Worm (Caenorhabditis elegans) whole organism, late embryonic: Measurements from ENCODE around the gene nhr-252.

Experiments used
- K02D7.2 ChIP-seq: sonication (generic microtip); optimal IDR thresholded peaks from 2 replicates; lab custom pipeline; 2017; ENCODE audit warnings: mild to moderate bottlenecking, missing genetic modification characterization, missing compliant biosample characterization
- ceh-30 ChIP-seq: fragments of 150-350 bp; optimal IDR thresholded peaks from 2 replicates; lab custom pipeline; 2014; ENCODE audit warnings: missing biosample characterization, missing genetic modification characterization
- ceh-31 ChIP-seq: sonication (generic microtip); optimal IDR thresholded peaks from 2 replicates; lab custom pipeline; 2016; ENCODE audit warnings: missing genetic modification characterization, missing compliant biosample characterization
- ceh-48 ChIP-seq: sonication (generic microtip); optimal IDR thresholded peaks from 2 replicates; lab custom pipeline; 2016; ENCODE audit warnings: missing genetic modification characterization, inconsistent platforms, missing compliant biosample characterization
- che-1 ChIP-seq: sonication (generic microtip); optimal IDR thresholded peaks from 2 replicates; lab custom pipeline; 2016; ENCODE audit warnings: mild to moderate bottlenecking, missing genetic modification characterization, missing compliant biosample characterization
- dmd-4 ChIP-seq: sonication (generic microtip); optimal IDR thresholded peaks from 2 replicates; lab custom pipeline; 2016; ENCODE audit warnings: borderline replicate concordance, missing genetic modification characterization, missing compliant biosample characterization
- ets-4 ChIP-seq: sonication (generic microtip); optimal IDR thresholded peaks from 2 replicates; lab custom pipeline; 2016; ENCODE audit warnings: missing genetic modification characterization, missing compliant biosample characterization
- odd-2 ChIP-seq: sonication (generic microtip); optimal IDR thresholded peaks from 2 replicates; lab custom pipeline; 2017; ENCODE audit warnings: antibody characterized with exemption, mild to moderate bottlenecking, missing genetic modification characterization, missing compliant biosample characterization
- pqm-1 ChIP-seq: sonication (generic microtip); optimal IDR thresholded peaks from 2 replicates; lab custom pipeline; 2016; ENCODE audit warnings: missing genetic modification characterization, missing compliant biosample characterization
- pros-1 ChIP-seq: fragments of 150-350 bp; optimal IDR thresholded peaks from 2 replicates; lab custom pipeline; 2014; ENCODE audit warnings: missing biosample characterization, missing genetic modification reagents, missing genetic modification characterization
- sox-2 ChIP-seq: fragments of 200-800 bp; sonication (Bioruptor generic); IDR thresholded peaks from 2 replicates; pipeline ENCODE4 v1.3.6; 2022; ENCODE audit warnings: missing genetic modification reagents, missing genetic modification characterization, missing compliant biosample characterization
- ztf-16 ChIP-seq: sonication (generic microtip); optimal IDR thresholded peaks from 2 replicates; lab custom pipeline; 2017; ENCODE audit warnings: missing genetic modification characterization, missing compliant biosample characterization

DNA sequence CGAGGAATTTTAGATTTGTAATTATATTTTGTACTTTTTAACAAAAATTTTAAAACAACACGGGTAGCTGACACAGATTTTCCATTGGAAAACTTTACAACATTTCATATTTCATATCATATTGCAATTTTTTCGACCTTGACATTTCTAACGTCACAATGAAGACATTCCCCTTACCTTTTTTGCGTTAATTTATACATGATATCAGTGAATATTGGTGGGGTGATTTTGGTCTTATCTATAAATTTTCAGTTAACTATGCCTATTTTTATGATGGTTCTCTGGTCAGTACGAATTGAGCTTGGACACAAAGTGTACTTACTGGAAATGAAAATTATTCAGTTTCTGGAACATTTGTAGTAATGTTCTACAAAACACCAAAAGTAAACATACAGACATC, 19.9 kb upstream of the nhr-252 start:
- TF ChIP-seq pros-1 (no peak), ceh-30 (tag; lab: Kevin White, UChicago) (no peak), che-1 (tag; lab: Kevin White, UChicago) (no peak), pqm-1 (no peak), sox-2 (GFP tag; lab: Robert Waterston, UW) (no peak), odd-2 (tag; lab: Kevin White, UChicago) (no peak), ets-4 (tag; lab: Kevin White, UChicago) (no peak), ceh-31 (tag; lab: Kevin White, UChicago) (no peak), ztf-16 (tag; lab: Kevin White, UChicago) (no peak), K02D7.2 (no peak), dmd-4 (tag; lab: Kevin White, UChicago) (no peak), ceh-48 (tag; lab: Kevin White, UChicago) (no peak)
